Fruit fly (Drosophila melanogaster) whole organism, embryonic: Measurements from ENCODE around the gene wb.
A peak's percentile ranks its signal among the peaks of the same experiment; 100 is the strongest.

ENCODE experiments used
- Atf3 ChIP-seq: fragments of 200-800 bp; sonication (Bioruptor generic); optimal IDR thresholded peaks from 3 replicates; lab custom pipeline; 2016; ENCODE audit warnings: missing biosample characterization, missing genetic modification characterization
- CG10274 ChIP-seq: fragments of 200-800 bp; sonication (Bioruptor generic); optimal IDR thresholded peaks from 3 replicates; lab custom pipeline; 2017; ENCODE audit warnings: missing biosample characterization, mild to moderate bottlenecking, missing genetic modification characterization
- CG11085 ChIP-seq: fragments of 200-800 bp; sonication (Bioruptor generic); IDR thresholded peaks from 2 replicates; pipeline ENCODE4 v1.3.6; 2022; ENCODE audit warnings: missing biosample characterization, missing genetic modification characterization
- CG1647 ChIP-seq: fragments of 200-800 bp; sonication (Bioruptor generic); optimal IDR thresholded peaks from 3 replicates; lab custom pipeline; 2016; ENCODE audit warnings: missing biosample characterization, missing genetic modification characterization
- CG16779 ChIP-seq: fragments of 200-800 bp; sonication (Bioruptor generic); IDR thresholded peaks from 2 replicates; pipeline ENCODE4 v1.3.6; 2022; ENCODE audit warnings: missing biosample characterization, missing genetic modification characterization
- CG16813 ChIP-seq: fragments of 200-800 bp; sonication (Bioruptor generic); IDR thresholded peaks from 3 replicates; pipeline ENCODE4 v1.3.6; 2022; ENCODE audit warnings: missing biosample characterization, missing genetic modification characterization; ENCODE audit not compliant: partially characterized antibody
- CG17186 ChIP-seq: fragments of 200-800 bp; sonication (Bioruptor generic); optimal IDR thresholded peaks from 3 replicates; lab custom pipeline; 2017; ENCODE audit warnings: missing biosample characterization, missing genetic modification reagents, missing genetic modification characterization
- CG18011 ChIP-seq: fragments of 200-800 bp; sonication (Bioruptor generic); optimal IDR thresholded peaks from 2 replicates; lab custom pipeline; 2017; ENCODE audit warnings: missing biosample characterization, missing genetic modification characterization, mild to moderate bottlenecking, moderate library complexity, missing genotype
- CG3407 ChIP-seq: fragments of 200-800 bp; sonication (Bioruptor generic); optimal IDR thresholded peaks from 2 replicates; lab custom pipeline; 2018; ENCODE audit warnings: missing biosample characterization, mild to moderate bottlenecking, missing genetic modification characterization
- CG4424 ChIP-seq: fragments of 200-800 bp; sonication (Bioruptor generic); optimal IDR thresholded peaks from 3 replicates; lab custom pipeline; 2016; ENCODE audit warnings: missing biosample characterization, missing genetic modification characterization
- CG5245 ChIP-seq: fragments of 200-800 bp; sonication (Bioruptor generic); optimal IDR thresholded peaks from 3 replicates; lab custom pipeline; 2016; ENCODE audit warnings: missing biosample characterization, missing genetic modification characterization
- CG5953 ChIP-seq: fragments of 200-800 bp; sonication (Bioruptor generic); IDR thresholded peaks from 2 replicates; pipeline ENCODE4 v1.3.6; 2022; ENCODE audit warnings: missing biosample characterization, missing genetic modification characterization
- D19A ChIP-seq: fragments of 200-800 bp; optimal IDR thresholded peaks from 3 replicates; lab custom pipeline; 2019; ENCODE audit warnings: missing biosample characterization, mild to moderate bottlenecking, missing genetic modification characterization, moderate library complexity
- Dbx ChIP-seq: fragments of 200-800 bp; sonication (Bioruptor generic); IDR thresholded peaks from 3 replicates; pipeline ENCODE4 v1.3.6; 2022; ENCODE audit warnings: missing biosample characterization, missing genetic modification characterization
- Dek ChIP-seq: fragments of 200-800 bp; sonication (Bioruptor generic); optimal IDR thresholded peaks from 3 replicates; lab custom pipeline; 2019; ENCODE audit warnings: missing biosample characterization, mild to moderate bottlenecking, missing genetic modification characterization, moderate library complexity
- Dip3 ChIP-seq: fragments of 200-800 bp; sonication (Bioruptor generic); optimal IDR thresholded peaks from 3 replicates; lab custom pipeline; 2016; ENCODE audit warnings: missing biosample characterization, missing genetic modification characterization
- Dp ChIP-seq: fragments of 200-800 bp; sonication (Bioruptor generic); optimal IDR thresholded peaks from 2 replicates; lab custom pipeline; 2018; ENCODE audit warnings: missing biosample characterization, mild to moderate bottlenecking, missing genetic modification characterization, moderate library complexity
- Drgx ChIP-seq: fragments of 200-800 bp; sonication (Bioruptor generic); IDR thresholded peaks from 2 replicates; pipeline ENCODE4 v1.3.6; 2022; ENCODE audit warnings: missing biosample characterization, missing genetic modification characterization
- H15 ChIP-seq: fragments of 200-800 bp; sonication (Bioruptor generic); IDR thresholded peaks from 3 replicates; pipeline ENCODE4 v1.3.6; 2022; ENCODE audit warnings: missing biosample characterization, missing genetic modification characterization
- HLH3B ChIP-seq: fragments of 200-800 bp; sonication (Bioruptor generic); IDR thresholded peaks from 2 replicates; pipeline ENCODE4 v1.3.6; 2022; ENCODE audit warnings: missing biosample characterization, missing genetic modification characterization
- HLH54F ChIP-seq: fragments of 200-800 bp; sonication (Bioruptor generic); optimal IDR thresholded peaks from 3 replicates; lab custom pipeline; 2016; ENCODE audit warnings: missing biosample characterization, missing genetic modification characterization
- HLHmδ ChIP-seq: fragments of 200-800 bp; sonication (Bioruptor generic); optimal IDR thresholded peaks from 2 replicates; lab custom pipeline; 2018; ENCODE audit warnings: missing biosample characterization, mild to moderate bottlenecking, missing genetic modification characterization, moderate library complexity
- NC2α ChIP-seq: fragments of 200-800 bp; sonication (Bioruptor generic); optimal IDR thresholded peaks from 2 replicates; lab custom pipeline; 2016; ENCODE audit warnings: missing biosample characterization, missing genetic modification characterization
- Sox102F ChIP-seq: fragments of 200-800 bp; sonication (Bioruptor generic); optimal IDR thresholded peaks from 2 replicates; lab custom pipeline; 2018; ENCODE audit warnings: missing biosample characterization, mild to moderate bottlenecking, missing genetic modification characterization, moderate library complexity
- Spps ChIP-seq: fragments of 200-800 bp; sonication (Bioruptor generic); optimal IDR thresholded peaks from 2 replicates; lab custom pipeline; 2018; ENCODE audit warnings: missing biosample characterization, mild to moderate bottlenecking, missing genetic modification characterization
- Xrp1 ChIP-seq: fragments of 200-800 bp; sonication (Bioruptor generic); IDR thresholded peaks from 2 replicates; pipeline ENCODE4 v1.3.6; 2022; ENCODE audit warnings: missing biosample characterization, missing genetic modification characterization
- ab ChIP-seq: fragments of 200-800 bp; sonication (Bioruptor generic); optimal IDR thresholded peaks from 2 replicates; lab custom pipeline; 2016; ENCODE audit warnings: missing biosample characterization, missing genetic modification characterization
- bbx ChIP-seq: fragments of 200-800 bp; sonication (Bioruptor generic); IDR thresholded peaks from 2 replicates; pipeline ENCODE4 v1.3.6; 2022; ENCODE audit warnings: missing biosample characterization, missing genetic modification characterization; ENCODE audit not compliant: partially characterized antibody
- br ChIP-seq: fragments of >200 bp; optimal IDR thresholded peaks from 2 replicates; lab custom pipeline; 2017
- chif ChIP-seq, 2 experiments: fragments of 200-800 bp; sonication (Bioruptor generic); optimal IDR thresholded peaks; 3 replicates each; lab custom pipeline; 2016; ENCODE audit warnings: missing biosample characterization in 2 of 2, missing genetic modification characterization in 2 of 2
- crol ChIP-seq: fragments of 200-800 bp; sonication (Bioruptor generic); IDR thresholded peaks from 2 replicates; pipeline ENCODE4 v1.3.6; 2022; ENCODE audit warnings: missing biosample characterization, missing genetic modification characterization
- crp ChIP-seq, 2 experiments: fragments of 200-800 bp; sonication (Bioruptor generic); optimal IDR thresholded peaks; 2 replicates in 1 of 2; 3 replicates in 1 of 2; lab custom pipeline; 2017; ENCODE audit warnings: missing biosample characterization in 2 of 2, missing genetic modification characterization in 2 of 2, mild to moderate bottlenecking in 1 of 2, moderate library complexity in 1 of 2
- dmrt11E ChIP-seq: fragments of 200-800 bp; sonication (Bioruptor generic); optimal IDR thresholded peaks from 3 replicates; lab custom pipeline; 2018; ENCODE audit warnings: missing biosample characterization, mild to moderate bottlenecking, missing genetic modification characterization, moderate library complexity
- eve ChIP-seq, 2 experiments: fragments of >200 bp; optimal IDR thresholded peaks; 2 replicates each; lab custom pipeline; 2017; ENCODE audit warnings: missing biosample characterization in 2 of 2, missing genetic modification characterization in 2 of 2
- eyg ChIP-seq: fragments of 200-800 bp; sonication (Bioruptor generic); optimal IDR thresholded peaks from 3 replicates; lab custom pipeline; 2016; ENCODE audit warnings: missing biosample characterization, missing genetic modification characterization
- gcm ChIP-seq: fragments of 200-800 bp; sonication (Bioruptor generic); optimal IDR thresholded peaks from 2 replicates; lab custom pipeline; 2019; ENCODE audit warnings: missing biosample characterization, mild to moderate bottlenecking, missing genetic modification characterization, moderate library complexity
- gem ChIP-seq: fragments of 200-800 bp; sonication (Bioruptor generic); optimal IDR thresholded peaks from 2 replicates; lab custom pipeline; 2019; ENCODE audit warnings: missing biosample characterization, mild to moderate bottlenecking, missing genetic modification characterization, moderate library complexity
- gsb-n ChIP-seq: fragments of 200-800 bp; sonication (Bioruptor generic); optimal IDR thresholded peaks from 3 replicates; lab custom pipeline; 2018; ENCODE audit warnings: missing biosample characterization, mild to moderate bottlenecking, missing genetic modification characterization
- her ChIP-seq: fragments of 200-800 bp; sonication (Bioruptor generic); optimal IDR thresholded peaks from 2 replicates; lab custom pipeline; 2016; ENCODE audit warnings: missing biosample characterization, missing genetic modification characterization
- hth ChIP-seq: fragments of >200 bp; optimal IDR thresholded peaks from 2 replicates; lab custom pipeline; 2017; ENCODE audit warnings: inconsistent platforms
- klu ChIP-seq: fragments of 200-800 bp; sonication (Bioruptor generic); IDR thresholded peaks from 2 replicates; pipeline ENCODE4 v1.3.6; 2022; ENCODE audit warnings: missing biosample characterization, missing genetic modification characterization
- lmd ChIP-seq: fragments of 200-800 bp; sonication (Bioruptor generic); IDR thresholded peaks from 2 replicates; pipeline ENCODE4 v1.3.6; 2022; ENCODE audit warnings: missing biosample characterization, missing genetic modification characterization
- nerfin-1 ChIP-seq: fragments of 200-800 bp; sonication (Bioruptor generic); optimal IDR thresholded peaks from 3 replicates; lab custom pipeline; 2019; ENCODE audit warnings: missing biosample characterization, mild to moderate bottlenecking, missing genetic modification characterization, moderate library complexity
- nmo ChIP-seq: fragments of 200-800 bp; sonication (Bioruptor generic); optimal IDR thresholded peaks from 2 replicates; lab custom pipeline; 2018; ENCODE audit warnings: missing biosample characterization, mild to moderate bottlenecking, missing genetic modification characterization, moderate library complexity
- oc ChIP-seq: fragments of 200-800 bp; sonication (Bioruptor generic); optimal IDR thresholded peaks from 2 replicates; lab custom pipeline; 2018; ENCODE audit warnings: missing biosample characterization, mild to moderate bottlenecking, missing genetic modification characterization, moderate library complexity
- pfk ChIP-seq: fragments of 200-800 bp; sonication (Bioruptor generic); optimal IDR thresholded peaks from 2 replicates; lab custom pipeline; 2018; ENCODE audit warnings: missing biosample characterization, mild to moderate bottlenecking, missing genetic modification characterization, moderate library complexity
- ro ChIP-seq: fragments of 200-800 bp; sonication (Bioruptor generic); IDR thresholded peaks from 2 replicates; pipeline ENCODE4 v1.3.6; 2022; ENCODE audit warnings: missing biosample characterization, missing genetic modification characterization
- sna ChIP-seq: fragments of 200-800 bp; sonication (Bioruptor generic); IDR thresholded peaks from 2 replicates; pipeline ENCODE4 v1.3.6; 2022; ENCODE audit warnings: missing biosample characterization, missing genetic modification characterization; ENCODE audit not compliant: partially characterized antibody
- trem ChIP-seq: fragments of 200-800 bp; optimal IDR thresholded peaks from 3 replicates; lab custom pipeline; 2019; ENCODE audit warnings: missing biosample characterization, mild to moderate bottlenecking, missing genetic modification characterization, moderate library complexity
- twi ChIP-seq: fragments of 200-800 bp; optimal IDR thresholded peaks from 2 replicates; lab custom pipeline; 2019; ENCODE audit warnings: missing biosample characterization, mild to moderate bottlenecking, missing genetic modification characterization, moderate library complexity

The wb gene

DNA sequence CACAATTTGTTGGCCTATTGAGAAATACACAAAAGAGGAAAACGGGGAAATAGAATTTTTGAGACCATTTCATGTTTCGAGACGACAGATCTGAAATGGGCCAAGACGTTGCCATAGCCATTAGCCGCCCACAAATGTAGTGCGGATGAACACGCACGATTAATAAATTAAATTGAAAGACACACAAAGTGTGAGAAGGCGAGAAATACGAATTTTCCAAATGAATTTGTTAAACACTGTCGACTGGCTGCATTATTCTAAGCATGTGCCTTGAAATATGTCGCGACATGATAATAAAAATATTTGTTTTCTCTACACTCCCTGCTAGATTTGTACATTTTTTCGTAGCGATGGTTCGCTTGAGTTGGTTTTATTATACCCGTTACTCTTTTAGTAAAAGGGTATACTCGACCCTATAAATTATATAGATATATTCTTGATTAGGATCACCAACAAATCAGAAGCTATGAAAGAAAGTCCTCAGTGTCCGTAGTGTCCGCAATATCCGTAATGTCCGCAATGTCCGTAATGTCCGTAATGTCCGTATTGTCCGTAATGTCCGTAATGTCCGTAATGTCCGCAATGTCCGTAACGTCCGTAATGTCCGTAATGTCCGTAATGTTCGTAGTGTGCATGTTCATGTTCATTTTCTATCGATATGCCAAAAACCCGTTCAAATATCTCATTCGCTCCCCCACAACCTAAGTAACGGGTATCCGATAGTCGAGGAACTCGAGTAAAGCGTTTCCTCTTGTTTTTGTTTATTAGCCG lies 113.8 kb downstream of the wb start (continued):
- TF ChIP-seq dmrt11E (tag; lab: Kevin White, UChicago) (peak; percentile 25), CG10274 (peak; percentile 40), Dbx (no peak), CG4424 (GFP tag; lab: Kevin White, UChicago) (peak; percentile 59), Dip3 (peak; percentile 15), Xrp1 (GFP tag; lab: Robert Waterston, UW) (peak; percentile 33; the same call in 1 of the 2 replicates), nmo (GFP tag; lab: Kevin White, UChicago) (peak; percentile 54), CG5953 (no peak), gcm (GFP tag; lab: Kevin White, UChicago) (no peak), sna (GFP tag; lab: Robert Waterston, UW) (no peak), H15 (no peak), gem (tag; lab: Kevin White, UChicago) (peak; percentile 35), CG3407 (no peak), Atf3 (GFP tag; lab: Kevin White, UChicago) (no peak), HLHmδ (GFP tag; lab: Kevin White, UChicago) (no peak), br (no peak), CG16813 (GFP tag; lab: Robert Waterston, UW) (no peak), CG11085 (no peak), CG18011 (GFP tag; lab: Kevin White, UChicago) (no peak), NC2α (GFP tag; lab: Kevin White, UChicago) (peak; percentile 3), crp (GFP tag; optimal IDR thresholded peaks at IDR 0.05; lab: Kevin White, UChicago) (no peak), CG1647 (GFP tag; lab: Kevin White, UChicago) (no peak), HLH3B (GFP tag; lab: Robert Waterston, UW) (peak; percentile 32; the same call in 1 of the 2 replicates), oc (no peak), Spps (tag; lab: Kevin White, UChicago) (no peak), CG17186 (GFP tag; lab: Kevin White, UChicago) (no peak), CG5245 (GFP tag; lab: Kevin White, UChicago) (peak; percentile 9), bbx (GFP tag; lab: Robert Waterston, UW) (no peak), her (no peak), twi (tag; lab: Kevin White, UChicago) (no peak), Dek (tag; lab: Kevin White, UChicago) (no peak), D19A (tag; lab: Kevin White, UChicago) (peak; percentile 14), lmd (GFP tag; lab: Robert Waterston, UW) (peak; percentile 67), CG16779 (GFP tag; lab: Robert Waterston, UW) (no peak), Dp (no peak), crol (GFP tag; lab: Robert Waterston, UW) (no peak), HLH54F (peak; percentile 1), pfk (GFP tag; lab: Kevin White, UChicago) (no peak), eyg (GFP tag; lab: Kevin White, UChicago) (peak; percentile 8), gsb-n (tag; lab: Kevin White, UChicago) (peak; percentile 21), Drgx (GFP tag; lab: Robert Waterston, UW) (no peak), Sox102F (GFP tag; lab: Kevin White, UChicago) (peak; percentile 27), klu (GFP tag; lab: Robert Waterston, UW) (no peak), nerfin-1 (tag; lab: Kevin White, UChicago) (peak; percentile 5), eve (GFP tag; optimal IDR thresholded peaks at IDR 0.05; lab: Kevin White, UChicago) (no peak), trem (no peak), chif (GFP tag; optimal IDR thresholded peaks at IDR 0.05; lab: Kevin White, UChicago) (peak in 1 of 2 experiments; percentile 53), ab (GFP tag; lab: Kevin White, UChicago) (no peak), hth (lab: Kevin White, UChicago) (no peak), ro (GFP tag; lab: Robert Waterston, UW) (no peak)
